Worm (Caenorhabditis elegans) whole organism, L4 larva: Measurements from ENCODE around the gene C25A8.1.

Experiments
- F44E2.7 ChIP-seq: fragments of 200-800 bp; sonication (Bioruptor generic); IDR thresholded peaks from 2 replicates; pipeline ENCODE4 v2.1.2; 2022; ENCODE audit warnings: missing genetic modification characterization, missing compliant biosample characterization
- F49E8.2 ChIP-seq: sonication (generic microtip); optimal IDR thresholded peaks from 2 replicates; lab custom pipeline; 2016; ENCODE audit warnings: missing compliant biosample characterization, mild to moderate bottlenecking, missing genetic modification characterization, borderline replicate concordance
- R02D3.7 ChIP-seq: fragments of 150-350 bp; sonication (generic microtip); optimal IDR thresholded peaks from 3 replicates; lab custom pipeline; 2014; ENCODE audit warnings: missing biosample characterization, missing genetic modification characterization
- T26A8.4 ChIP-seq: fragments of 200-800 bp; sonication (Bioruptor generic); IDR thresholded peaks from 2 replicates; pipeline ENCODE4 v1.3.6; 2022; ENCODE audit warnings: missing genetic modification characterization, missing compliant biosample characterization
- Y5F2A.4 ChIP-seq: fragments of 200-800 bp; sonication (Bioruptor generic); optimal IDR thresholded peaks from 2 replicates; lab custom pipeline; 2018; ENCODE audit warnings: mild to moderate bottlenecking, missing genetic modification characterization, missing compliant biosample characterization
- ZK337.2 ChIP-seq: fragments of 200-800 bp; sonication (Bioruptor generic); IDR thresholded peaks from 2 replicates; pipeline ENCODE4 v1.3.6; 2022; ENCODE audit warnings: missing genetic modification reagents, missing genetic modification characterization, missing compliant biosample characterization
- ZK546.5 ChIP-seq, 2 experiments: sonication (generic microtip); optimal IDR thresholded peaks; 2 replicates each; lab custom pipeline; 2017; ENCODE audit warnings: missing biosample characterization in 2 of 2, missing genetic modification characterization in 2 of 2
- aha-1 ChIP-seq: fragments of 150-350 bp; peaks from one replicate; lab custom pipeline; 2014; ENCODE audit warnings: missing biosample characterization, missing genetic modification characterization
- aly-2 ChIP-seq: sonication (generic microtip); optimal IDR thresholded peaks from 2 replicates; lab custom pipeline; 2018; ENCODE audit warnings: missing biosample characterization, missing genetic modification characterization
- arid-1 ChIP-seq: fragments of 200-800 bp; sonication (Bioruptor generic); conservative IDR thresholded peaks from 2 replicates; pipeline ENCODE4 v1.3.6; 2022; ENCODE audit warnings: missing genetic modification reagents, missing genetic modification characterization, missing compliant biosample characterization
- ceh-20 ChIP-seq: fragments of 200-800 bp; sonication (Bioruptor generic); IDR thresholded peaks from 2 replicates; pipeline ENCODE4 v1.3.6; 2022; ENCODE audit warnings: missing genetic modification reagents, missing genetic modification characterization, missing compliant biosample characterization
- ceh-28 ChIP-seq: fragments of 150-350 bp; optimal IDR thresholded peaks from 2 replicates; lab custom pipeline; 2014; ENCODE audit warnings: missing biosample characterization, missing genetic modification reagents, missing genetic modification characterization
- ceh-32 ChIP-seq: sonication (generic microtip); optimal IDR thresholded peaks from 2 replicates; lab custom pipeline; 2016; ENCODE audit warnings: mild to moderate bottlenecking, missing genetic modification characterization, missing compliant biosample characterization; ENCODE audit not compliant: poor library complexity
- ceh-62 ChIP-seq: sonication (generic microtip); optimal IDR thresholded peaks from 2 replicates; lab custom pipeline; 2017; ENCODE audit warnings: missing biosample characterization, missing genetic modification characterization
- ctbp-1 ChIP-seq: fragments of 200-800 bp; sonication (Bioruptor generic); IDR thresholded peaks from 2 replicates; pipeline ENCODE4 v1.3.6; 2022; ENCODE audit warnings: missing genetic modification reagents, missing genetic modification characterization, missing compliant biosample characterization
- daf-16 ChIP-seq, 3 experiments: sonication (generic microtip); optimal IDR thresholded peaks; 2 replicates each; lab custom pipeline; 2016 to 2017; ENCODE audit warnings: missing genetic modification characterization in 3 of 3, missing genetic modification reagents in 3 of 3, mild to moderate bottlenecking in 2 of 3, missing compliant biosample characterization in 2 of 3, missing biosample characterization in 1 of 3, moderate library complexity in 1 of 3
- dpl-1 ChIP-seq: fragments of 150-350 bp; optimal IDR thresholded peaks from 2 replicates; lab custom pipeline; 2014; ENCODE audit warnings: missing biosample characterization, missing genetic modification reagents, missing genetic modification characterization
- dve-1 ChIP-seq: sonication (generic microtip); optimal IDR thresholded peaks from 2 replicates; lab custom pipeline; 2017; ENCODE audit warnings: antibody characterized with exemption, mild to moderate bottlenecking, missing genetic modification characterization, missing compliant biosample characterization; ENCODE audit not compliant: insufficient read depth
- egl-43 ChIP-seq: fragments of 200-800 bp; sonication (Bioruptor generic); IDR thresholded peaks from 2 replicates; pipeline ENCODE4 v1.3.6; 2022; ENCODE audit warnings: missing genetic modification reagents, missing genetic modification characterization, missing compliant biosample characterization
- fkh-10 ChIP-seq: fragments of 150-350 bp; optimal IDR thresholded peaks from 2 replicates; lab custom pipeline; 2014; ENCODE audit warnings: missing biosample characterization, missing genetic modification reagents, missing genetic modification characterization
- gei-8 ChIP-seq: fragments of 200-800 bp; sonication (Bioruptor generic); optimal IDR thresholded peaks from 2 replicates; lab custom pipeline; 2018; ENCODE audit warnings: mild to moderate bottlenecking, missing genetic modification characterization, missing compliant biosample characterization
- hmg-1.1 ChIP-seq: fragments of 200-800 bp; sonication (Bioruptor generic); IDR thresholded peaks from 2 replicates; pipeline ENCODE4 v1.3.6; 2022; ENCODE audit warnings: missing genetic modification reagents, missing genetic modification characterization, missing compliant biosample characterization
- jun-1 ChIP-seq: fragments of 150-350 bp; optimal IDR thresholded peaks from 2 replicates; lab custom pipeline; 2014; ENCODE audit warnings: missing biosample characterization, missing genetic modification reagents, missing genetic modification characterization
- lim-7 ChIP-seq: fragments of 200-800 bp; sonication (Bioruptor generic); IDR thresholded peaks from 2 replicates; pipeline ENCODE4 v1.3.6; 2022; ENCODE audit warnings: missing genetic modification characterization, missing compliant biosample characterization
- lin-38 ChIP-seq: fragments of 200-800 bp; sonication (Bioruptor generic); IDR thresholded peaks from 2 replicates; pipeline ENCODE4 v1.3.6; 2022; ENCODE audit warnings: missing genetic modification reagents, missing genetic modification characterization, missing compliant biosample characterization
- lir-3 ChIP-seq: sonication (generic microtip); optimal IDR thresholded peaks from 2 replicates; lab custom pipeline; 2016; ENCODE audit warnings: mild to moderate bottlenecking, missing genetic modification characterization, missing compliant biosample characterization
- madf-5 ChIP-seq, 2 experiments: fragments of 200-800 bp; sonication (Bioruptor generic); IDR thresholded peaks; 2 replicates each; pipeline ENCODE4 v1.3.6; 2022; ENCODE audit warnings: missing compliant biosample characterization in 2 of 2, missing genetic modification characterization in 2 of 2
- madf-9 ChIP-seq: fragments of 200-800 bp; sonication (Bioruptor generic); conservative IDR thresholded peaks from 2 replicates; pipeline ENCODE4 v1.3.6; 2022; ENCODE audit warnings: missing genetic modification reagents, missing genetic modification characterization, missing compliant biosample characterization
- mdt-29 ChIP-seq: fragments of 200-800 bp; sonication (Bioruptor generic); IDR thresholded peaks from 2 replicates; pipeline ENCODE4 v1.3.6; 2022; ENCODE audit warnings: missing genetic modification reagents, missing genetic modification characterization, missing compliant biosample characterization
- mep-1 ChIP-seq: fragments of 150-350 bp; sonication (generic microtip); optimal IDR thresholded peaks from 3 replicates; lab custom pipeline; 2014; ENCODE audit warnings: missing biosample characterization, missing genetic modification characterization
- mxl-3 ChIP-seq: fragments of 200-800 bp; sonication (Bioruptor generic); optimal IDR thresholded peaks from 2 replicates; lab custom pipeline; 2018; ENCODE audit warnings: mild to moderate bottlenecking, missing genetic modification characterization, missing compliant biosample characterization
- nhr-10 ChIP-seq: fragments of 150-350 bp; optimal IDR thresholded peaks from 2 replicates; lab custom pipeline; 2014; ENCODE audit warnings: missing biosample characterization, missing genetic modification characterization
- nhr-111 ChIP-seq: fragments of 200-800 bp; sonication (Bioruptor generic); optimal IDR thresholded peaks from 2 replicates; lab custom pipeline; 2018; ENCODE audit warnings: mild to moderate bottlenecking, missing genetic modification characterization, missing compliant biosample characterization
- nhr-25 ChIP-seq: sonication (generic microtip); optimal IDR thresholded peaks from 2 replicates; lab custom pipeline; 2017; ENCODE audit warnings: missing genetic modification characterization, mild to moderate bottlenecking, missing compliant biosample characterization, antibody characterized with exemption, moderate library complexity, borderline replicate concordance; ENCODE audit not compliant: insufficient read depth
- nhr-28 ChIP-seq: fragments of 150-350 bp; optimal IDR thresholded peaks from 2 replicates; lab custom pipeline; 2014; ENCODE audit warnings: missing biosample characterization, missing genetic modification characterization
- nhr-41 ChIP-seq: fragments of 200-800 bp; sonication (Bioruptor generic); IDR thresholded peaks from 2 replicates; pipeline ENCODE4 v1.3.6; 2022; ENCODE audit warnings: missing genetic modification reagents, missing genetic modification characterization, missing compliant biosample characterization
- nhr-42 ChIP-seq: fragments of 200-800 bp; sonication (Bioruptor generic); IDR thresholded peaks from 2 replicates; pipeline ENCODE4 v1.3.6; 2022; ENCODE audit warnings: missing genetic modification characterization, missing compliant biosample characterization
- nhr-77 ChIP-seq: fragments of 150-350 bp; optimal IDR thresholded peaks from 2 replicates; lab custom pipeline; 2014; ENCODE audit warnings: missing biosample characterization, missing genetic modification characterization
- pqm-1 ChIP-seq: sonication (generic microtip); optimal IDR thresholded peaks from 2 replicates; lab custom pipeline; 2017; ENCODE audit warnings: missing biosample characterization, missing genetic modification characterization
- skn-1 ChIP-seq: fragments of 150-350 bp; optimal IDR thresholded peaks from 2 replicates; lab custom pipeline; 2014; ENCODE audit warnings: missing biosample characterization, missing genetic modification characterization
- snpc-1.2 ChIP-seq: fragments of 200-800 bp; sonication (Bioruptor generic); IDR thresholded peaks from 2 replicates; pipeline ENCODE4 v1.3.6; 2022; ENCODE audit warnings: missing genetic modification reagents, missing genetic modification characterization, missing compliant biosample characterization
- tag-97 ChIP-seq: fragments of 200-800 bp; sonication (Bioruptor generic); IDR thresholded peaks from 2 replicates; pipeline ENCODE4 v1.3.6; 2022; ENCODE audit warnings: missing genetic modification characterization, missing compliant biosample characterization
- unc-39 ChIP-seq: sonication (generic microtip); optimal IDR thresholded peaks from 2 replicates; lab custom pipeline; 2017; ENCODE audit warnings: missing biosample characterization, missing genetic modification characterization
- zag-1 ChIP-seq: fragments of 150-350 bp; optimal IDR thresholded peaks from 2 replicates; lab custom pipeline; 2014; ENCODE audit warnings: missing biosample characterization, missing genetic modification characterization
- zfp-2 ChIP-seq: sonication (generic microtip); optimal IDR thresholded peaks from 2 replicates; lab custom pipeline; 2016; ENCODE audit warnings: mild to moderate bottlenecking, missing genetic modification characterization, missing compliant biosample characterization
- zfp-3 ChIP-seq: fragments of 200-800 bp; sonication (Bioruptor generic); conservative IDR thresholded peaks from 2 replicates; pipeline ENCODE4 v1.3.6; 2022; ENCODE audit warnings: missing genetic modification reagents, missing genetic modification characterization, missing compliant biosample characterization
- ztf-11 ChIP-seq: fragments of 150-350 bp; optimal IDR thresholded peaks from 2 replicates; lab custom pipeline; 2014; ENCODE audit warnings: missing biosample characterization, missing genetic modification characterization

The C25A8.1 gene

ce11 chrIV:7043430-7043829 is 32.5 kb downstream of the C25A8.1 start:
- no peak for TF ChIP-seq zag-1
- no peak for TF ChIP-seq nhr-42 (GFP tag; lab: Robert Waterston, UW)
- TF ChIP-seq nhr-28 (tag; lab: Kevin White, UChicago) = no peak
- 0 out of 2 replicates have a peak, but pooled peaks have one; percentile 13 for TF ChIP-seq zfp-3 (GFP tag; lab: Robert Waterston, UW)
- TF ChIP-seq nhr-111 (GFP tag; lab: Kevin White, UChicago) = peak; percentile 78
- peak in 1 of 2 experiments; percentile 68; a peak in 1 of 4 replicates for TF ChIP-seq madf-5 (GFP tag; IDR thresholded peaks at IDR 0.05; lab: Robert Waterston, UW)
- peak; percentile 45; the same call in 1 of the 2 replicates for TF ChIP-seq arid-1 (GFP tag; lab: Robert Waterston, UW)
- peak; percentile 87 for TF ChIP-seq F49E8.2 (tag; lab: Kevin White, UChicago)
- TF ChIP-seq snpc-1.2 = peak; percentile 78
- peak; percentile 0 for TF ChIP-seq aha-1 (tag; lab: Kevin White, UChicago)
- TF ChIP-seq Y5F2A.4 (GFP tag; lab: Kevin White, UChicago) = peak; percentile 19
- peak; percentile 63 for TF ChIP-seq lin-38 (GFP tag; lab: Robert Waterston, UW)
- TF ChIP-seq mdt-29 = no peak

ce11 chrIV:7044552-7045139 is 33.7 kb downstream of the C25A8.1 start, which contains the start of gene tin-9.1:
tin-9.1 (minus strand) TSS chrIV:7044602.
- no peak for TF ChIP-seq lir-3 (tag; lab: Kevin White, UChicago)
- no peak for TF ChIP-seq unc-39
- TF ChIP-seq nhr-10 = no peak
- TF ChIP-seq hmg-1.1 = no peak; the same call in 1 of the 2 replicates
- no peak for TF ChIP-seq arid-1 (GFP tag; lab: Robert Waterston, UW)
- no peak for TF ChIP-seq ZK546.5 (tag; optimal IDR thresholded peaks at IDR 0.05; lab: Kevin White, UChicago)
- no peak for TF ChIP-seq egl-43 (GFP tag; lab: Robert Waterston, UW)
- peak; percentile 28; the same call in 1 of the 2 replicates for TF ChIP-seq T26A8.4
- no peak for TF ChIP-seq F44E2.7 (GFP tag; lab: Robert Waterston, UW)
- no peak for TF ChIP-seq nhr-25 (tag; lab: Kevin White, UChicago)
- no peak for TF ChIP-seq pqm-1 (tag; lab: Kevin White, UChicago)
- TF ChIP-seq gei-8 (GFP tag; lab: Kevin White, UChicago) = no peak
- no peak for TF ChIP-seq zag-1
- TF ChIP-seq F49E8.2 (tag; lab: Kevin White, UChicago) = no peak
- TF ChIP-seq ceh-32 (tag; lab: Kevin White, UChicago) = no peak
- no peak for TF ChIP-seq madf-9
- TF ChIP-seq nhr-111 (GFP tag; lab: Kevin White, UChicago) = no peak
- peak; percentile 75 for TF ChIP-seq dpl-1
- TF ChIP-seq mxl-3 (GFP tag; lab: Kevin White, UChicago) = no peak
- no peak for TF ChIP-seq jun-1
- no peak for TF ChIP-seq ZK337.2
- TF ChIP-seq aha-1 (tag; lab: Kevin White, UChicago) = peak; percentile 35
- no peak for TF ChIP-seq nhr-77 (tag; lab: Kevin White, UChicago)
- no peak for TF ChIP-seq lim-7 (GFP tag; lab: Robert Waterston, UW)
- TF ChIP-seq dve-1 (tag; lab: Kevin White, UChicago) = peak; percentile 74
- TF ChIP-seq ceh-20 (GFP tag; lab: Robert Waterston, UW) = no peak
- TF ChIP-seq zfp-2 (tag; lab: Kevin White, UChicago) = no peak
- TF ChIP-seq R02D3.7 (tag; lab: Kevin White, UChicago) = no peak
- peak; percentile 55 for TF ChIP-seq mep-1 (tag; lab: Kevin White, UChicago)
- TF ChIP-seq aly-2 (tag; lab: Kevin White, UChicago) = no peak
- no peak for TF ChIP-seq fkh-10
- no peak for TF ChIP-seq nhr-42 (GFP tag; lab: Robert Waterston, UW)
- no peak for TF ChIP-seq ceh-62 (tag; lab: Kevin White, UChicago)
- no peak for TF ChIP-seq skn-1
- peak; percentile 53; the same call in 1 of the 2 replicates for TF ChIP-seq snpc-1.2
- no peak for TF ChIP-seq daf-16 (GFP tag; optimal IDR thresholded peaks at IDR 0.05; lab: Kevin White, UChicago)
- TF ChIP-seq daf-16 (tag; optimal IDR thresholded peaks at IDR 0.05; lab: Kevin White, UChicago) = peak; percentile 53
- TF ChIP-seq ctbp-1 (GFP tag; lab: Robert Waterston, UW) = no peak
- no peak for TF ChIP-seq ceh-28 (tag; lab: Kevin White, UChicago)
- no peak for TF ChIP-seq tag-97 (GFP tag; lab: Robert Waterston, UW)
- no peak for TF ChIP-seq zfp-3 (GFP tag; lab: Robert Waterston, UW)
- TF ChIP-seq nhr-41 = no peak
- no peak for TF ChIP-seq ztf-11 (tag; lab: Kevin White, UChicago)
